Fruit fly (Drosophila melanogaster): ENCODE data around the gene CG33995.

Gene CG33995

dm6 chr2L:5096761-5097160 is 53.7 kb downstream of the CG33995 start:
- TF ChIP-seq sv (GFP tag; optimal IDR thresholded peaks at IDR 0.05) (no peak), Sp1 (GFP tag; optimal IDR thresholded peaks at IDR 0.05) (no peak), Hr78 (GFP tag; optimal IDR thresholded peaks at IDR 0.05) (no peak), dsf (GFP tag; optimal IDR thresholded peaks at IDR 0.05; ENCODE audit: borderline replicate concordance) (no peak), Hnf4 (GFP tag; optimal IDR thresholded peaks at IDR 0.05) (no peak)
